Fruit fly (Drosophila melanogaster): ENCODE data around the gene CG11912.
A peak's percentile ranks its signal among the peaks of the same experiment; 100 is the strongest.

- peak; percentile 33 for TF ChIP-seq bab1 (GFP tag; optimal IDR thresholded peaks at IDR 0.05)
- no peak for TF ChIP-seq toe (GFP tag; optimal IDR thresholded peaks at IDR 0.05)
- TF ChIP-seq CG14711 (tag; optimal IDR thresholded peaks at IDR 0.05), result peak; percentile 17
- TF ChIP-seq cnc (optimal IDR thresholded peaks at IDR 0.05), result no peak
- no peak for TF ChIP-seq ovo (GFP tag; optimal IDR thresholded peaks at IDR 0.05)
- TF ChIP-seq CG11617 (GFP tag; optimal IDR thresholded peaks at IDR 0.05), result no peak
- TF ChIP-seq CG33017 (tag; optimal IDR thresholded peaks at IDR 0.05), result no peak
Observed at dm6 chr2L:277122-277671, 41.9 kb downstream of the CG11912 start, which contains the start of gene smo.
